Worm (Caenorhabditis elegans) whole organism, dauer: ENCODE results near the gene T24B8.3.

ENCODE experiments used
- unc-62 ChIP-seq: sonication (generic microtip); optimal IDR thresholded peaks from 2 replicates; lab custom pipeline; 2017; ENCODE audit warnings: missing biosample characterization, missing genetic modification reagents, missing genetic modification characterization

T24B8.3 gene

ce11 chrII:9038201-9038600 is 22.7 kb downstream of the T24B8.3 start, which contains the start of gene gcs-1:
Gene gcs-1 (minus strand): TSS chrII:9038301.
- TF ChIP-seq unc-62 (GFP tag; lab: Kevin White, UChicago) = no peak

- TF ChIP-seq unc-62 (GFP tag; lab: Kevin White, UChicago) = no peak
These were observed 27.9 kb downstream of the T24B8.3 start for ce11 chrII:9033034-9033433.

- no peak for TF ChIP-seq unc-62 (GFP tag; lab: Kevin White, UChicago)
These were observed 29.0 kb downstream of the T24B8.3 start for ce11 chrII:9031891-9032290.

ce11 chrII:9029218-9029672 is 31.7 kb downstream of the T24B8.3 start, which contains the start of gene F37B12.1:
Gene F37B12.1 (minus strand): TSS chrII:9029268.
- no peak for TF ChIP-seq unc-62 (GFP tag; lab: Kevin White, UChicago)

ce11 chrII:9028096-9028495 is 32.8 kb downstream of the T24B8.3 start:
- TF ChIP-seq unc-62 (GFP tag; lab: Kevin White, UChicago) = no peak

ce11 chrII:9026348-9026747 is 34.6 kb downstream of the T24B8.3 start:
- TF ChIP-seq unc-62 (GFP tag; lab: Kevin White, UChicago) = no peak

- TF ChIP-seq unc-62 (GFP tag; lab: Kevin White, UChicago) = no peak
These were observed 36.6 kb downstream of the T24B8.3 start for ce11 chrII:9024312-9024711.

- TF ChIP-seq unc-62 (GFP tag; lab: Kevin White, UChicago) = no peak
These were observed 39.3 kb downstream of the T24B8.3 start for ce11 chrII:9021625-9022024.

- TF ChIP-seq unc-62 (GFP tag; lab: Kevin White, UChicago) = no peak
These were observed 41.2 kb downstream of the T24B8.3 start, which contains the start of gene dep-1 for ce11 chrII:9019704-9020103. Gene dep-1 (minus strand): TSS chrII:9019798.

- no peak for TF ChIP-seq unc-62 (GFP tag; lab: Kevin White, UChicago)
These were observed 43.3 kb downstream of the T24B8.3 start for ce11 chrII:9017628-9018027.

- no peak for TF ChIP-seq unc-62 (GFP tag; lab: Kevin White, UChicago)
These were observed 45.9 kb downstream of the T24B8.3 start for ce11 chrII:9014877-9015505.

- no peak for TF ChIP-seq unc-62 (GFP tag; lab: Kevin White, UChicago)
These were observed 46.7 kb downstream of the T24B8.3 start for ce11 chrII:9014188-9014587.

ce11 chrII:9013341-9013740 is 47.6 kb downstream of the T24B8.3 start:
- TF ChIP-seq unc-62 (GFP tag; lab: Kevin White, UChicago) = no peak

- no peak for TF ChIP-seq unc-62 (GFP tag; lab: Kevin White, UChicago)
These were observed 50.2 kb downstream of the T24B8.3 start for ce11 chrII:9010708-9011107.

ce11 chrII:9009976-9010702 is 50.8 kb downstream of the T24B8.3 start:
- no peak for TF ChIP-seq unc-62 (GFP tag; lab: Kevin White, UChicago)
